Worm (Caenorhabditis elegans): Measurements from ENCODE around the gene srz-60.

The srz-60 gene

DNA sequence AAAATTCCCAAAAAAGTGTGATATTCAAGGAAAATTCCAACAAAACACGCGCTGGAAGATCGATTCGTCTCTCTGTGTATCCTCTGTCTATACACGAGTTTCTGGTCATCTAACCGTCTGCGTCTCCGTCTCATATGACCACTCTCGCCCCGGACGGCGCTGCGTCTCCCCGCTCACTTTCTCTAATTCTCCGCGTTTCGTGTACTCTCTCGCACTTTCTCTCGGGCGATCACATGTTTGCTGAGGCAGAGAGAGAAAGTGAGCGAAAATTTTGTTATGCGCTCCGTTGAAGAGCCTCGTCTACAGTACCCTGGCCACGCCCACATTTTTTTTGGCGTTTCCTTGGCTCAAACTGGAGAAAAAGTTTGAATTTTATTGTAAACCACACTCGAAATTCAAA lies 44.1 kb upstream of the srz-60 start (continued):
- peak; percentile 90 for TF ChIP-seq dsc-1 (tag; optimal IDR thresholded peaks at IDR 0.05)
- TF ChIP-seq lin-15B (tag; optimal IDR thresholded peaks at IDR 0.05) = peak; percentile 67
- peak; percentile 58 to 95 for TF ChIP-seq mdl-1 (tag; optimal IDR thresholded peaks at IDR 0.05)
- peak; percentile 92 for TF ChIP-seq mab-9 (GFP tag; IDR thresholded peaks at IDR 0.05)
- TF ChIP-seq hlh-17 (GFP tag; optimal IDR thresholded peaks at IDR 0.05; ENCODE audit: borderline replicate concordance) = no peak
- TF ChIP-seq aha-1 (tag; optimal IDR thresholded peaks at IDR 0.05) = peak; percentile 93
- no peak for TF ChIP-seq unc-30 (tag; optimal IDR thresholded peaks at IDR 0.05)
- peak; percentile 86 for TF ChIP-seq irx-1 (tag; optimal IDR thresholded peaks at IDR 0.05)
- peak; percentile 96 for TF ChIP-seq swsn-7 (tag; optimal IDR thresholded peaks at IDR 0.05)
- TF ChIP-seq C16A3.4 (tag; optimal IDR thresholded peaks at IDR 0.05) = peak; percentile 65
- TF ChIP-seq ama-1 (optimal IDR thresholded peaks at IDR 0.05) = no peak
- peak in 1 of 2 experiments; percentile 55 for TF ChIP-seq egl-27 (tag; optimal IDR thresholded peaks at IDR 0.05)
- TF ChIP-seq dpl-1 (GFP tag; optimal IDR thresholded peaks at IDR 0.05) = peak; percentile 81 to 83 (median 82)
- peak; percentile 78 for TF ChIP-seq sox-4 (tag; optimal IDR thresholded peaks at IDR 0.05)
- no peak for TF ChIP-seq efl-3 (GFP tag; optimal IDR thresholded peaks at IDR 0.05)
- peak; percentile 86 for TF ChIP-seq egl-13 (tag; optimal IDR thresholded peaks at IDR 0.05)
- no peak for TF ChIP-seq ets-5 (GFP tag; IDR thresholded peaks at IDR 0.05)
- peak; percentile 80 for TF ChIP-seq lin-39 (tag; optimal IDR thresholded peaks at IDR 0.05)
- peak; percentile 95 for TF ChIP-seq lsy-2 (tag; optimal IDR thresholded peaks at IDR 0.05)
- no peak for TF ChIP-seq ceh-90 (tag; optimal IDR thresholded peaks at IDR 0.05)
- TF ChIP-seq C34B4.2 (tag; optimal IDR thresholded peaks at IDR 0.05) = no peak
- peak; percentile 11 for TF ChIP-seq nhr-237 (tag; optimal IDR thresholded peaks at IDR 0.05)
- peak; percentile 92 for TF ChIP-seq rnt-1 (tag; optimal IDR thresholded peaks at IDR 0.05)
- TF ChIP-seq sup-37 (GFP tag; optimal IDR thresholded peaks at IDR 0.05) = peak; percentile 28
- peak; percentile 65 for TF ChIP-seq hpl-2 (GFP tag; optimal IDR thresholded peaks at IDR 0.05)
- TF ChIP-seq fos-1 (tag; optimal IDR thresholded peaks at IDR 0.05) = peak; percentile 76
- TF ChIP-seq zag-1 (tag; optimal IDR thresholded peaks at IDR 0.05) = no peak
- TF ChIP-seq unc-130 (tag; optimal IDR thresholded peaks at IDR 0.05) = no peak
- no peak for TF ChIP-seq nhr-12 (tag; optimal IDR thresholded peaks at IDR 0.05)
- TF ChIP-seq nhr-47 (tag; optimal IDR thresholded peaks at IDR 0.05) = peak; percentile 97
- peak; percentile 97 for TF ChIP-seq unc-86 (tag; optimal IDR thresholded peaks at IDR 0.05)
- peak; percentile 41 for TF ChIP-seq mef-2 (tag; optimal IDR thresholded peaks at IDR 0.05)

DNA sequence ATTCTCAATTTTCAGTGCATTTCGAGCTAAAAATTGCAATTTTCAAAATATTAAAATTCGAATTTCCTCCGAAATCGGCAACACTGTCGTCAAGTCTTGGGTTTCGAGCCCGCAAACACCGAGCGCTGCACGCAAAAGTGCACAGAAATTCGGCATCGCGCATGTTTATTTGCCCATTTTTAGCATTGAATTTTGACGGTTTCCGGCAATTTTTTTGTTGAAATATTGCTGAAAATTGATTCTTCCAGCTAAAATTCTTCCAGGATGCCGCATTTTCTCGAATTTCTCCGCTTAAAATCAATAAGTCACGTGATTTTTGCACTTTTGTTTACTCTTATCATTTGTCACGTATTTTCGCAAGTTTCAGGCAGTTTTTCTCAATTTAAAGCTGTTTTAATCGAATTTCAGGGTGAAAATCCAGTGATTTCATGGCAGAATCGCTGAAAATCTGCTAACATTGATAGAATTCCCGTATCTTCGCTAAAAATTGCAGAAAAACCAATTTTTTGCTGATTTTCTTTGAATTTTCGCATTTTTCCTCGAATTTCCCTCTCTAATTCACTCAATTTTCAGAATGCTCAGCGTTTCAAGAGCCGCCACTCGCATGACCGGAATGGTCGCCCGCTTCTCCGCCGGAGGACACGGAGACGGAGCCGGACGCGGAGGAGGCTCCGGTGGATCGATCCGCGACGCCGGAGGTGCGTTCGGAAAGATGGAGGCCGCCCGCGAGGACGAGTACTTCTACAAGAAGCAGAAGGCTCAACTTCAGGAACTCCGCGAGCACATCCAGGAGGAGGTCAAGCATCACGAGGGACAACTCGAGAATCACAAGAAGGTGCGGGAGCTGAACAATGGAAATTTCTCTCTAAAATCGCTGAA lies 43.1 kb upstream of the srz-60 start, which contains the start of gene mai-2:
Gene mai-2, plus strand, starts transcription at position 574 of the 879 bp plus-strand sequence.
- TF ChIP-seq sox-4 (tag; optimal IDR thresholded peaks at IDR 0.05) = no peak
- TF ChIP-seq grh-1 (GFP tag; IDR thresholded peaks at IDR 0.05) = no peak; the same call in 1 of the 2 replicates
- TF ChIP-seq lsy-2 (tag; optimal IDR thresholded peaks at IDR 0.05) = peak; percentile 80 to 83
- no peak for TF ChIP-seq C34B4.2 (tag; optimal IDR thresholded peaks at IDR 0.05)
- peak; percentile 48 for TF ChIP-seq ceh-8 (GFP tag; optimal IDR thresholded peaks at IDR 0.05)
- no peak for TF ChIP-seq ets-5 (GFP tag; IDR thresholded peaks at IDR 0.05)
- peak; percentile 59 for TF ChIP-seq fkh-8 (tag; optimal IDR thresholded peaks at IDR 0.05)
- peak; percentile 84 for TF ChIP-seq snu-23 (GFP tag; optimal IDR thresholded peaks at IDR 0.05)
- TF ChIP-seq dpl-1 (GFP tag; optimal IDR thresholded peaks at IDR 0.05) = peak; percentile 90 to 94 (median 91)
- TF ChIP-seq isw-1 (GFP tag; IDR thresholded peaks at IDR 0.05) = peak; percentile 37; the same call in 1 of the 2 replicates
- TF ChIP-seq pag-3 (tag; optimal IDR thresholded peaks at IDR 0.05; ENCODE audit: borderline replicate concordance, insufficient read depth) = no peak
- TF ChIP-seq ztf-11 (tag; optimal IDR thresholded peaks at IDR 0.05) = peak in 1 of 2 experiments; percentile 12
- TF ChIP-seq lin-35 (GFP tag; optimal IDR thresholded peaks at IDR 0.05) = peak; percentile 94 to 96
- TF ChIP-seq ces-1 (GFP tag; optimal IDR thresholded peaks at IDR 0.05) = no peak
- TF ChIP-seq lin-14 (GFP tag; optimal IDR thresholded peaks at IDR 0.05) = peak; percentile 60
- TF ChIP-seq nhr-90 (tag; optimal IDR thresholded peaks at IDR 0.05; ENCODE audit: poor library complexity) = peak; percentile 41
- peak; percentile 65 for TF ChIP-seq swsn-7 (tag; optimal IDR thresholded peaks at IDR 0.05)
- no peak for TF ChIP-seq nhr-237 (tag; optimal IDR thresholded peaks at IDR 0.05)
- TF ChIP-seq fkh-10 (GFP tag; optimal IDR thresholded peaks at IDR 0.05) = peak; percentile 21
- TF ChIP-seq ztf-4 (tag; optimal IDR thresholded peaks at IDR 0.05) = no peak
- TF ChIP-seq hpl-2 (GFP tag; optimal IDR thresholded peaks at IDR 0.05) = no peak
- TF ChIP-seq rnt-1 (tag; optimal IDR thresholded peaks at IDR 0.05) = peak; percentile 70
- peak; percentile 58 for TF ChIP-seq fos-1 (tag; optimal IDR thresholded peaks at IDR 0.05)
- no peak for TF ChIP-seq vab-15 (tag; optimal IDR thresholded peaks at IDR 0.05)
- TF ChIP-seq sup-37 (GFP tag; optimal IDR thresholded peaks at IDR 0.05) = peak; percentile 28
- TF ChIP-seq ceh-63 (GFP tag; optimal IDR thresholded peaks at IDR 0.05) = no peak
- no peak for TF ChIP-seq mef-2 (tag; optimal IDR thresholded peaks at IDR 0.05)
- no peak for TF ChIP-seq efl-3 (GFP tag; optimal IDR thresholded peaks at IDR 0.05)
- no peak for TF ChIP-seq pqm-1 (tag; optimal IDR thresholded peaks at IDR 0.05)
